Worm (Caenorhabditis elegans): Measurements from ENCODE around the gene F36H5.18.

Gene F36H5.18

DNA sequence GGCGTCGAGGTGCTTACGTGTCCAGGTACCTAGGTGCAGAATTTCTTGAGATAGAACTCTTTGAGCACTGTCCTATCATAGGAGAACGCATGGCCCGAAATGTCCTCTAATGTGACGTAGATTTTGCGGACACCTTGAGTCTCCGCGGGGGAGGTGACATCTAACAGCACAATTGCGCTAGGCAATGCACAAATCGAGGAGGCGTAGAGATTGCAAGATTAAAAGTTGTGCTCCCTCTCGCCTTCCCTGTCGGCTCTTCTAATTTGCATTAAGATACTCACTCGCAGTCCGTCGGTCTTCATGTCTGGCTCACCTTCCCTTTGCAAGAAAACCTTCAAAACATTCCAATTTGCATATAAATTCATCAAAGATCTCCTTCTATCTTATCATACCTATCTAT is at the start of gene F36H5.18:
Gene F36H5.18 (plus strand): TSS at position 301 of the 400 bp plus-strand sequence.
- TF ChIP-seq sox-4 (tag; optimal IDR thresholded peaks at IDR 0.05) (no peak), efl-1 (optimal IDR thresholded peaks at IDR 0.05) (no peak), efl-1 (GFP tag; optimal IDR thresholded peaks at IDR 0.05 in 1 of 2) (no peak), zip-4 (GFP tag; optimal IDR thresholded peaks at IDR 0.05) (no peak), vab-15 (tag; optimal IDR thresholded peaks at IDR 0.05) (no peak), ama-1 (optimal IDR thresholded peaks at IDR 0.05) (no peak), alr-1 (tag; optimal IDR thresholded peaks at IDR 0.05; ENCODE audit: borderline replicate concordance) (no peak), lin-13 (GFP tag; optimal IDR thresholded peaks at IDR 0.05) (no peak), lin-14 (GFP tag; optimal IDR thresholded peaks at IDR 0.05) (no peak), hlh-17 (GFP tag; optimal IDR thresholded peaks at IDR 0.05; ENCODE audit: borderline replicate concordance) (no peak), lin-15B (tag; optimal IDR thresholded peaks at IDR 0.05) (no peak)

ce11 chrII:1709959-1710358 is 49.7 kb upstream of the F36H5.18 start, which contains the start of gene fbxa-184:
Gene fbxa-184 (plus strand): TSS chrII:1710259.
- no peak for TF ChIP-seq ama-1 (optimal IDR thresholded peaks at IDR 0.05)
- no peak for TF ChIP-seq unc-86 (tag; optimal IDR thresholded peaks at IDR 0.05)
- TF ChIP-seq unc-62 (GFP tag; optimal IDR thresholded peaks at IDR 0.05), result no peak
- no peak for TF ChIP-seq ces-1 (GFP tag; optimal IDR thresholded peaks at IDR 0.05)
- no peak for TF ChIP-seq fos-1 (tag; optimal IDR thresholded peaks at IDR 0.05)
- TF ChIP-seq egl-27 (tag; optimal IDR thresholded peaks at IDR 0.05), result no peak
- TF ChIP-seq tbx-2 (tag; optimal IDR thresholded peaks at IDR 0.05), result no peak
- no peak for TF ChIP-seq unc-130 (tag; optimal IDR thresholded peaks at IDR 0.05)
- no peak for TF ChIP-seq jun-1 (tag; optimal IDR thresholded peaks at IDR 0.05)
- no peak for TF ChIP-seq isw-1 (GFP tag; IDR thresholded peaks at IDR 0.05)
- TF ChIP-seq ceh-82 (tag; optimal IDR thresholded peaks at IDR 0.05), result no peak
- no peak for TF ChIP-seq nhr-237 (tag; optimal IDR thresholded peaks at IDR 0.05)
- no peak for TF ChIP-seq vab-15 (tag; optimal IDR thresholded peaks at IDR 0.05)

DNA sequence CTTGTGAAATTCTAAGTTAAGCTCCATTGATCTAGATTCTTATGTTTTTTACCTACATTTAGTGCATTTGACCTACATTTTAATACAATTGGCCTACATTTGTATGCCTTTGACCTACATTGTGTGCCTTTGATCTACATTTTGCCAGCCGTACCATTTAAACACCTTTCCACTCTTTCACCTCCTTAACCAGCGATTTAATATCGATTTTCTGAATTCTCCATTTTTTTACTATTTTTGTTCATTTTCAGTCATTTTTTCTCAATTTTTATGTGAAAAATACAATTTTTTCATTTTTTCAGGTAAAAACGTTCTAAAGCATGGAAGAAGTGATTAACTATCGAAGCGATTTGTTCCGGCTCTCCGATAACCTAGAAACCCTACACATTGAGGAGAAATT is 46.8 kb upstream of the F36H5.18 start, which contains the start of gene btb-7:
Gene btb-7 (plus strand): TSS at position 301 of the 400 bp plus-strand sequence.
- TF ChIP-seq fos-1 (tag; optimal IDR thresholded peaks at IDR 0.05), result no peak
- TF ChIP-seq snpc-4 (tag; optimal IDR thresholded peaks at IDR 0.05), result no peak
- TF ChIP-seq ceh-63 (GFP tag; optimal IDR thresholded peaks at IDR 0.05), result no peak
- no peak for TF ChIP-seq lir-3 (tag; optimal IDR thresholded peaks at IDR 0.05; ENCODE audit: poor library complexity)
- TF ChIP-seq jun-1 (tag; optimal IDR thresholded peaks at IDR 0.05), result no peak
- TF ChIP-seq blmp-1 (tag; optimal IDR thresholded peaks at IDR 0.05), result no peak
- TF ChIP-seq nhr-90 (tag; optimal IDR thresholded peaks at IDR 0.05; ENCODE audit: poor library complexity), result no peak
- TF ChIP-seq tbx-2 (tag; optimal IDR thresholded peaks at IDR 0.05), result no peak
- no peak for TF ChIP-seq dpl-1 (GFP tag; optimal IDR thresholded peaks at IDR 0.05)
- TF ChIP-seq lin-35 (GFP tag; optimal IDR thresholded peaks at IDR 0.05), result no peak
- TF ChIP-seq nhr-20 (tag; optimal IDR thresholded peaks at IDR 0.05), result no peak
- no peak for TF ChIP-seq fkh-8 (tag; optimal IDR thresholded peaks at IDR 0.05)
- TF ChIP-seq pqm-1 (tag; optimal IDR thresholded peaks at IDR 0.05), result no peak
- no peak for TF ChIP-seq elt-2 (tag; optimal IDR thresholded peaks at IDR 0.05)
- TF ChIP-seq unc-30 (tag; optimal IDR thresholded peaks at IDR 0.05), result no peak
- TF ChIP-seq nhr-19 (GFP tag; conservative IDR thresholded peaks at IDR 0.05), result no peak
- TF ChIP-seq Y116A8C.19 (tag; optimal IDR thresholded peaks at IDR 0.05; ENCODE audit: borderline replicate concordance), result no peak
- no peak for TF ChIP-seq lin-39 (tag; optimal IDR thresholded peaks at IDR 0.05)
- TF ChIP-seq ceh-88 (GFP tag; IDR thresholded peaks at IDR 0.05), result no peak
